Fruit fly (Drosophila melanogaster): ENCODE results near the gene MICU1.

MICU1 gene

DNA sequence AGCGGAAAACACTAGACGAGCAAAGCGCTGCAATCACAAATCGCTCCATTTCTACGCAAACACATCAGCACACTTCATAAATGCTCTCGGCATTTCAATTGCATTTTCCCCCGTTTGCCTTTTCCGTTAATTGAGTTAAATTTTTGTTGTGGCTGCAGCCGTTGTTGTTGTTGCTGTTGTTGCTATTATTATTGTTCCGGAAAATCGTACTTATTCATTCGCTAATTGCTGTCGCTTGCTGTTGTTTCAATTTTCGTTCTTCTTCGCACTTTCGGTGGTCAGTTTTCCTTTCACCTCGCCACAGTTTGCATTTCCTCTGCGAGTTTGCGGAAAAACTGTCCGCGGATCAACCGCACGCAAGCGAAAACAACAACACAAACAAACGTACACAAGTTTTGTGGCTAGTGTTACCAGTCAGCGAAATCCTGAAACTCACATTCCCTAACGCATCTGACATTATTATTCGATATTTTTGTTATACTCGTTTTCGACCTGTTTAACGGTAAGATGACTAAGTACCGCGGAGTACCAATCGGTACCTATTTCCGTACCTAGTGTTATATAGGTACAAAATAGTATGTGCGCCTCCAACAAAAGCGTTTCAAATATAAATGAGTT is 37.7 kb downstream of the MICU1 start, which contains the start of gene CG13784 (continued):
- peak; percentile 62 for TF ChIP-seq her (GFP tag; optimal IDR thresholded peaks at IDR 0.05)
- TF ChIP-seq CG2199 (GFP tag; IDR thresholded peaks at IDR 0.05), result no peak
- TF ChIP-seq Eip74EF (GFP tag; optimal IDR thresholded peaks at IDR 0.05), result peak in 1 of 2 experiments; percentile 32
- no peak for TF ChIP-seq Hr3 (GFP tag; optimal IDR thresholded peaks at IDR 0.05)
- TF ChIP-seq CG11085 (GFP tag; IDR thresholded peaks at IDR 0.05), result no peak
- 0 out of 3 replicates have a peak, but pooled peaks have one; percentile 26 for TF ChIP-seq Optix (GFP tag; IDR thresholded peaks at IDR 0.05)
- TF ChIP-seq Ada2b (GFP tag; IDR thresholded peaks at IDR 0.05), result 0 out of 2 replicates have a peak, but pooled peaks have one; percentile 11
- no peak for TF ChIP-seq fu2 (GFP tag; optimal IDR thresholded peaks at IDR 0.05)
- no peak for TF ChIP-seq hkb (optimal IDR thresholded peaks at IDR 0.05)
- peak; percentile 38; the same call in 1 of the 2 replicates for TF ChIP-seq hkb (GFP tag; IDR thresholded peaks at IDR 0.05)
- no peak for TF ChIP-seq ems (GFP tag; optimal IDR thresholded peaks at IDR 0.05)
- TF ChIP-seq CG42726 (GFP tag; IDR thresholded peaks at IDR 0.05; ENCODE audit: partially characterized antibody), result peak; percentile 75
- no peak for TF ChIP-seq CG14050 (GFP tag; IDR thresholded peaks at IDR 0.05)
- TF ChIP-seq NC2β (GFP tag; optimal IDR thresholded peaks at IDR 0.05), result no peak
- TF ChIP-seq CG1233 (GFP tag; optimal IDR thresholded peaks at IDR 0.05), result peak; percentile 7
- no peak for TF ChIP-seq CG6654 (GFP tag; optimal IDR thresholded peaks at IDR 0.05)
- peak; percentile 28; the same call in 1 of the 2 replicates for TF ChIP-seq nerfin-2 (GFP tag; IDR thresholded peaks at IDR 0.05; ENCODE audit: partially characterized antibody)
- TF ChIP-seq Mrtf (GFP tag; IDR thresholded peaks at IDR 0.05), result no peak
- TF ChIP-seq peb (GFP tag; IDR thresholded peaks at IDR 0.05), result no peak
- no peak for TF ChIP-seq CG8281 (tag; optimal IDR thresholded peaks at IDR 0.05)
- TF ChIP-seq gcm (GFP tag; optimal IDR thresholded peaks at IDR 0.05), result peak; percentile 31
- TF ChIP-seq CG4282 (GFP tag; optimal IDR thresholded peaks at IDR 0.05), result no peak
- TF ChIP-seq al (GFP tag; IDR thresholded peaks at IDR 0.05), result 0 out of 2 replicates have a peak, but pooled peaks have one; percentile 25
- peak; percentile 35 for TF ChIP-seq CG15601 (tag; optimal IDR thresholded peaks at IDR 0.05)
- peak; percentile 41 for TF ChIP-seq CG3281 (GFP tag; optimal IDR thresholded peaks at IDR 0.05)
- no peak for TF ChIP-seq Gug (GFP tag; IDR thresholded peaks at IDR 0.05)
- TF ChIP-seq NfI (GFP tag; optimal IDR thresholded peaks at IDR 0.05), result peak; percentile 27
- peak; percentile 50 for TF ChIP-seq wek (GFP tag; optimal IDR thresholded peaks at IDR 0.05)
- no peak for TF ChIP-seq CG15073 (GFP tag; optimal IDR thresholded peaks at IDR 0.05)
- TF ChIP-seq CG10321 (GFP tag; IDR thresholded peaks at IDR 0.05), result no peak
- no peak; the same call in 1 of the 2 replicates for TF ChIP-seq ara (GFP tag; IDR thresholded peaks at IDR 0.05)
- no peak for TF ChIP-seq cad (GFP tag; optimal IDR thresholded peaks at IDR 0.05)
- TF ChIP-seq br (optimal IDR thresholded peaks at IDR 0.05), result no peak
- TF ChIP-seq CG9215 (GFP tag; IDR thresholded peaks at IDR 0.05), result no peak
- TF ChIP-seq CG8388 (GFP tag; optimal IDR thresholded peaks at IDR 0.05), result no peak
- peak; percentile 42 for TF ChIP-seq Dp (GFP tag; optimal IDR thresholded peaks at IDR 0.05)
- peak; percentile 45 for TF ChIP-seq CG12299 (tag; optimal IDR thresholded peaks at IDR 0.05)
- TF ChIP-seq CG33557 (GFP tag; optimal IDR thresholded peaks at IDR 0.05), result no peak
- TF ChIP-seq Lhr (GFP tag; optimal IDR thresholded peaks at IDR 0.05), result peak; percentile 74
- peak; percentile 31 for TF ChIP-seq HmgD (GFP tag; optimal IDR thresholded peaks at IDR 0.05)
- no peak for TF ChIP-seq CG12155 (GFP tag; optimal IDR thresholded peaks at IDR 0.05)
- TF ChIP-seq slou (GFP tag; optimal IDR thresholded peaks at IDR 0.05), result no peak
- TF ChIP-seq CG15696 (tag; optimal IDR thresholded peaks at IDR 0.05), result peak; percentile 21
- TF ChIP-seq Oli (tag; optimal IDR thresholded peaks at IDR 0.05), result no peak
- peak; percentile 96 for TF ChIP-seq gfzf (GFP tag; optimal IDR thresholded peaks at IDR 0.05)
- peak; percentile 57; the same call in 1 of the 2 replicates for TF ChIP-seq sob (GFP tag; IDR thresholded peaks at IDR 0.05)
- TF ChIP-seq Hr39 (optimal IDR thresholded peaks at IDR 0.05), result no peak
- peak in 1 of 2 experiments; percentile 66 for TF ChIP-seq Pdp1 (GFP tag; optimal IDR thresholded peaks at IDR 0.05)
- TF ChIP-seq CG10654 (GFP tag; optimal IDR thresholded peaks at IDR 0.05), result no peak
- no peak for TF ChIP-seq az2 (GFP tag; optimal IDR thresholded peaks at IDR 0.05)
- peak; percentile 96 for TF ChIP-seq ssp (GFP tag; IDR thresholded peaks at IDR 0.05)
